Worm (Caenorhabditis elegans): ENCODE results near the gene F52C9.3.

ce11 chrIII:5334517-5335049 lies 12.9 kb downstream of the F52C9.3 start:
- no peak for TF ChIP-seq bed-3 (GFP tag; optimal IDR thresholded peaks at IDR 0.05)
- no peak for TF ChIP-seq elt-1 (tag; optimal IDR thresholded peaks at IDR 0.05; ENCODE audit: borderline replicate concordance, insufficient read depth)

Measured in whole organism, mixed stage, embryonic.